Fruit fly (Drosophila melanogaster) whole organism, embryonic: ENCODE results near the gene CG7945.

Source experiments
- Atf6 ChIP-seq: fragments of 200-800 bp; sonication (Bioruptor generic); IDR thresholded peaks from 2 replicates; pipeline ENCODE4 v1.3.6; 2022; ENCODE audit warnings: missing biosample characterization, missing genetic modification characterization
- Bgb ChIP-seq: fragments of 200-800 bp; sonication (Bioruptor generic); IDR thresholded peaks from 2 replicates; pipeline ENCODE4 v1.3.6; 2022; ENCODE audit warnings: missing biosample characterization, missing genetic modification characterization; ENCODE audit not compliant: partially characterized antibody
- CG10209 ChIP-seq: fragments of 200-800 bp; sonication (Bioruptor generic); optimal IDR thresholded peaks from 3 replicates; lab custom pipeline; 2017; ENCODE audit warnings: missing biosample characterization, mild to moderate bottlenecking, missing genetic modification characterization, missing genetic modification reagents
- CG10543 ChIP-seq: fragments of 200-800 bp; sonication (Bioruptor generic); optimal IDR thresholded peaks from 3 replicates; lab custom pipeline; 2017; ENCODE audit warnings: missing biosample characterization, mild to moderate bottlenecking, missing genetic modification characterization, moderate library complexity
- CG10979 ChIP-seq: fragments of 200-800 bp; sonication (Bioruptor generic); optimal IDR thresholded peaks from 2 replicates; lab custom pipeline; 2018; ENCODE audit warnings: missing biosample characterization, mild to moderate bottlenecking, missing genetic modification characterization, moderate library complexity
- CG12155 ChIP-seq: fragments of 200-800 bp; sonication (Bioruptor generic); optimal IDR thresholded peaks from 3 replicates; lab custom pipeline; 2016; ENCODE audit warnings: missing biosample characterization, missing genetic modification characterization
- CG12769 ChIP-seq: fragments of 200-800 bp; sonication (Bioruptor generic); optimal IDR thresholded peaks from 2 replicates; lab custom pipeline; 2019; ENCODE audit warnings: missing biosample characterization, mild to moderate bottlenecking, missing genetic modification characterization, moderate library complexity
- CG32532 ChIP-seq: fragments of 200-800 bp; sonication (Bioruptor generic); IDR thresholded peaks from 2 replicates; pipeline ENCODE4 v1.3.6; 2022; ENCODE audit warnings: missing biosample characterization, missing genetic modification characterization
- CG34422 ChIP-seq: fragments of 200-800 bp; sonication (Bioruptor generic); IDR thresholded peaks from 3 replicates; pipeline ENCODE4 v1.3.6; 2022; ENCODE audit warnings: missing biosample characterization, missing genetic modification characterization
- CG43689 ChIP-seq: fragments of 200-800 bp; sonication (Bioruptor generic); IDR thresholded peaks from 2 replicates; pipeline ENCODE4 v1.3.6; 2022; ENCODE audit warnings: missing biosample characterization, missing genetic modification characterization
- CG4617 ChIP-seq: fragments of 200-800 bp; sonication (Bioruptor generic); optimal IDR thresholded peaks from 3 replicates; lab custom pipeline; 2016; ENCODE audit warnings: missing biosample characterization, missing genetic modification characterization, borderline replicate concordance
- CG6175 ChIP-seq: fragments of 200-800 bp; sonication (Bioruptor generic); IDR thresholded peaks from 3 replicates; pipeline ENCODE4 v1.3.6; 2022; ENCODE audit warnings: missing biosample characterization, missing genetic modification characterization
- CG6272 ChIP-seq: fragments of 200-800 bp; sonication (Bioruptor generic); IDR thresholded peaks from 2 replicates; pipeline ENCODE4 v1.3.6; 2022; ENCODE audit warnings: missing biosample characterization, missing genetic modification characterization
- CG6813 ChIP-seq: fragments of 200-800 bp; sonication (Bioruptor generic); optimal IDR thresholded peaks from 2 replicates; lab custom pipeline; 2017; ENCODE audit warnings: missing biosample characterization, missing genetic modification characterization, mild to moderate bottlenecking, moderate library complexity, missing genetic modification reagents
- CG7271 ChIP-seq: fragments of 200-800 bp; sonication (Bioruptor generic); optimal IDR thresholded peaks from 2 replicates; lab custom pipeline; 2018; ENCODE audit warnings: missing biosample characterization, mild to moderate bottlenecking, missing genetic modification characterization, moderate library complexity
- CG7987 ChIP-seq: fragments of 200-800 bp; sonication (Bioruptor generic); optimal IDR thresholded peaks from 2 replicates; lab custom pipeline; 2018; ENCODE audit warnings: missing biosample characterization, mild to moderate bottlenecking, missing genetic modification characterization, moderate library complexity
- CG9609 ChIP-seq: fragments of 200-800 bp; sonication (Bioruptor generic); optimal IDR thresholded peaks from 3 replicates; lab custom pipeline; 2016; ENCODE audit warnings: missing biosample characterization, missing genetic modification characterization
- CTCF ChIP-seq: fragments of 200-800 bp; sonication (Bioruptor generic); optimal IDR thresholded peaks from 2 replicates; lab custom pipeline; 2017; ENCODE audit warnings: missing biosample characterization, mild to moderate bottlenecking, missing genetic modification characterization, moderate library complexity
- Chrac-16 ChIP-seq: fragments of 200-800 bp; sonication (Bioruptor generic); optimal IDR thresholded peaks from 3 replicates; lab custom pipeline; 2016; ENCODE audit warnings: missing biosample characterization, missing genetic modification characterization
- CrebB ChIP-seq: fragments of 200-800 bp; sonication (Bioruptor generic); optimal IDR thresholded peaks from 3 replicates; lab custom pipeline; 2018; ENCODE audit warnings: missing biosample characterization, mild to moderate bottlenecking, missing genetic modification characterization
- D19B ChIP-seq: fragments of 200-800 bp; sonication (Bioruptor generic); optimal IDR thresholded peaks from 2 replicates; lab custom pipeline; 2017; ENCODE audit warnings: missing biosample characterization, mild to moderate bottlenecking, missing genetic modification characterization
- E2f1 ChIP-seq: fragments of 200-800 bp; sonication (Bioruptor generic); IDR thresholded peaks from 2 replicates; pipeline ENCODE4 v1.3.6; 2022; ENCODE audit warnings: missing biosample characterization, missing genetic modification characterization
- HLH4C ChIP-seq: fragments of 200-800 bp; sonication (Bioruptor generic); IDR thresholded peaks from 3 replicates; pipeline ENCODE4 v1.3.6; 2022; ENCODE audit warnings: missing biosample characterization, missing genetic modification characterization; ENCODE audit not compliant: partially characterized antibody
- Lpt ChIP-seq: fragments of >200 bp; optimal IDR thresholded peaks from 2 replicates; lab custom pipeline; 2018; ENCODE audit warnings: missing biosample characterization, missing genetic modification characterization
- Mad ChIP-seq: fragments of 200-800 bp; sonication (Bioruptor generic); optimal IDR thresholded peaks from 2 replicates; lab custom pipeline; 2016; ENCODE audit warnings: missing biosample characterization, missing genetic modification characterization
- Meics ChIP-seq: fragments of 200-800 bp; sonication (Bioruptor generic); optimal IDR thresholded peaks from 2 replicates; lab custom pipeline; 2017; ENCODE audit warnings: missing biosample characterization, mild to moderate bottlenecking, missing genetic modification characterization
- Mrtf ChIP-seq: fragments of 200-800 bp; sonication (Bioruptor generic); IDR thresholded peaks from 3 replicates; pipeline ENCODE4 v1.3.6; 2022; ENCODE audit warnings: missing biosample characterization, missing genetic modification characterization
- Nf-YC ChIP-seq: fragments of 200-800 bp; optimal IDR thresholded peaks from 3 replicates; lab custom pipeline; 2019; ENCODE audit warnings: missing biosample characterization, mild to moderate bottlenecking, missing genetic modification characterization, moderate library complexity
- Tbp ChIP-seq: fragments of >200 bp; optimal IDR thresholded peaks from 2 replicates; lab custom pipeline; 2018; ENCODE audit warnings: missing biosample characterization, missing genetic modification characterization
- Xbp1 ChIP-seq: fragments of 200-800 bp; sonication (Bioruptor generic); optimal IDR thresholded peaks from 3 replicates; lab custom pipeline; 2016; ENCODE audit warnings: missing biosample characterization, mild to moderate bottlenecking, missing genetic modification characterization
- abd-A ChIP-seq: fragments of 200-800 bp; sonication (Bioruptor generic); optimal IDR thresholded peaks from 3 replicates; lab custom pipeline; 2019; ENCODE audit warnings: missing biosample characterization, mild to moderate bottlenecking, missing genetic modification characterization, moderate library complexity
- al ChIP-seq: fragments of 200-800 bp; sonication (Bioruptor generic); IDR thresholded peaks from 2 replicates; pipeline ENCODE4 v1.3.6; 2022; ENCODE audit warnings: missing biosample characterization, missing genetic modification characterization
- ara ChIP-seq: fragments of 200-800 bp; sonication (Bioruptor generic); IDR thresholded peaks from 2 replicates; pipeline ENCODE4 v1.3.6; 2022; ENCODE audit warnings: missing biosample characterization, missing genetic modification characterization
- ase ChIP-seq: fragments of 200-800 bp; sonication (Bioruptor generic); IDR thresholded peaks from 3 replicates; pipeline ENCODE4 v1.3.6; 2022; ENCODE audit warnings: missing biosample characterization, missing genetic modification characterization
- caup ChIP-seq: fragments of 200-800 bp; sonication (Bioruptor generic); optimal IDR thresholded peaks from 3 replicates; lab custom pipeline; 2017; ENCODE audit warnings: missing biosample characterization, mild to moderate bottlenecking, missing genetic modification characterization, moderate library complexity; ENCODE audit not compliant: severe bottlenecking
- ci ChIP-seq: fragments of 200-800 bp; sonication (Bioruptor generic); IDR thresholded peaks from 3 replicates; pipeline ENCODE4 v1.3.6; 2022; ENCODE audit warnings: missing biosample characterization, missing genetic modification characterization
- crol ChIP-seq: fragments of 200-800 bp; sonication (Bioruptor generic); IDR thresholded peaks from 2 replicates; pipeline ENCODE4 v1.3.6; 2022; ENCODE audit warnings: missing biosample characterization, missing genetic modification characterization
- ftz-f1 ChIP-seq: fragments of 200-800 bp; sonication (Bioruptor generic); optimal IDR thresholded peaks from 2 replicates; lab custom pipeline; 2016; ENCODE audit warnings: missing biosample characterization, missing genetic modification characterization
- mirr ChIP-seq: fragments of 200-800 bp; sonication (Bioruptor generic); optimal IDR thresholded peaks from 3 replicates; lab custom pipeline; 2018; ENCODE audit warnings: missing biosample characterization, mild to moderate bottlenecking, missing genetic modification characterization
- peb ChIP-seq: fragments of 200-800 bp; sonication (Bioruptor generic); IDR thresholded peaks from 2 replicates; pipeline ENCODE4 v1.3.6; 2022; ENCODE audit warnings: missing biosample characterization, missing genetic modification characterization
- pros ChIP-seq: fragments of 200-800 bp; sonication (Bioruptor generic); optimal IDR thresholded peaks from 3 replicates; lab custom pipeline; 2019; ENCODE audit warnings: missing biosample characterization, mild to moderate bottlenecking, missing genetic modification characterization, moderate library complexity
- row ChIP-seq: fragments of 200-800 bp; sonication (Bioruptor generic); IDR thresholded peaks from 3 replicates; pipeline ENCODE4 v1.3.6; 2022; ENCODE audit warnings: missing biosample characterization, missing genetic modification characterization
- sqz ChIP-seq: fragments of 200-800 bp; sonication (Bioruptor generic); optimal IDR thresholded peaks from 3 replicates; lab custom pipeline; 2018; ENCODE audit warnings: missing biosample characterization, mild to moderate bottlenecking, missing genetic modification characterization
- trem ChIP-seq: fragments of 200-800 bp; optimal IDR thresholded peaks from 3 replicates; lab custom pipeline; 2019; ENCODE audit warnings: missing biosample characterization, mild to moderate bottlenecking, missing genetic modification characterization, moderate library complexity
- unc-4 ChIP-seq: fragments of 200-800 bp; sonication (Bioruptor generic); IDR thresholded peaks from 2 replicates; pipeline ENCODE4 v1.3.6; 2022; ENCODE audit warnings: missing biosample characterization, missing genetic modification characterization; ENCODE audit not compliant: partially characterized antibody
- unpg ChIP-seq: fragments of 200-800 bp; sonication (Bioruptor generic); optimal IDR thresholded peaks from 3 replicates; lab custom pipeline; 2018; ENCODE audit warnings: missing biosample characterization, mild to moderate bottlenecking, missing genetic modification characterization, moderate library complexity
- vfl ChIP-seq: fragments of 200-800 bp; sonication (Bioruptor generic); optimal IDR thresholded peaks from 2 replicates; lab custom pipeline; 2016; ENCODE audit warnings: missing biosample characterization, missing genetic modification characterization
- vvl ChIP-seq: fragments of 200-800 bp; sonication (Bioruptor generic); IDR thresholded peaks from 2 replicates; pipeline ENCODE4 v1.3.6; 2022; ENCODE audit warnings: missing biosample characterization, missing genetic modification characterization
- zen2 ChIP-seq: fragments of 200-800 bp; sonication (Bioruptor generic); IDR thresholded peaks from 3 replicates; pipeline ENCODE4 v1.3.6; 2022; ENCODE audit warnings: missing biosample characterization, missing genetic modification characterization; ENCODE audit not compliant: partially characterized antibody

CG7945 gene

dm6 chr3L:15500813-15501645 is 22.9 kb downstream of the CG7945 start, which contains the start of gene CG7272 (continued):
- TF ChIP-seq CG12155 (GFP tag; lab: Kevin White, UChicago): no peak
- TF ChIP-seq ase (GFP tag; lab: Robert Waterston, UW): no peak
- peak; percentile 51 for TF ChIP-seq unc-4 (GFP tag; lab: Robert Waterston, UW)
- no peak for TF ChIP-seq CG6272 (GFP tag; lab: Robert Waterston, UW)
- TF ChIP-seq vfl (GFP tag; lab: Kevin White, UChicago): no peak
- peak; percentile 7 for TF ChIP-seq unpg (GFP tag; lab: Kevin White, UChicago)
- no peak; the same call in 2 of the 3 replicates for TF ChIP-seq zen2 (GFP tag; lab: Robert Waterston, UW)
- TF ChIP-seq Tbp (GFP tag; lab: Kevin White, UChicago): no peak
- TF ChIP-seq Nf-YC (tag; lab: Kevin White, UChicago): peak; percentile 45
- 0 out of 3 replicates have a peak, but pooled peaks have one; percentile 22 for TF ChIP-seq CG6175 (GFP tag; lab: Robert Waterston, UW)
- no peak for TF ChIP-seq peb
- TF ChIP-seq Xbp1 (GFP tag; lab: Kevin White, UChicago): no peak
- no peak for TF ChIP-seq Chrac-16 (GFP tag; lab: Kevin White, UChicago)
- no peak for TF ChIP-seq CG7271
- TF ChIP-seq CG10979 (tag; lab: Kevin White, UChicago): no peak
- TF ChIP-seq CG9609 (GFP tag; lab: Kevin White, UChicago): no peak
- peak; percentile 53 for TF ChIP-seq CrebB
- peak; percentile 50; the same call in 2 of the 3 replicates for TF ChIP-seq HLH4C (GFP tag; lab: Robert Waterston, UW)
- peak; percentile 95 for TF ChIP-seq D19B (GFP tag; lab: Kevin White, UChicago)
- peak; percentile 47 for TF ChIP-seq CG32532 (GFP tag; lab: Robert Waterston, UW)
- peak; percentile 74 for TF ChIP-seq CG12769 (tag; lab: Kevin White, UChicago)
- TF ChIP-seq ftz-f1 (GFP tag; lab: Kevin White, UChicago): peak; percentile 84
- peak; percentile 44 for TF ChIP-seq sqz
- peak; percentile 62; the same call in 1 of the 3 replicates for TF ChIP-seq CG34422 (GFP tag; lab: Robert Waterston, UW)
- TF ChIP-seq Meics: peak; percentile 26
- TF ChIP-seq ara: no peak
- TF ChIP-seq CTCF (GFP tag; lab: Kevin White, UChicago): peak; percentile 23
- peak; percentile 20; the same call in 1 of the 2 replicates for TF ChIP-seq Atf6
- peak; percentile 30; the same call in 1 of the 3 replicates for TF ChIP-seq ci
- peak; percentile 36; the same call in 1 of the 2 replicates for TF ChIP-seq E2f1 (GFP tag; lab: Robert Waterston, UW)
- 0 out of 2 replicates have a peak, but pooled peaks have one; percentile 13 for TF ChIP-seq al (GFP tag; lab: Robert Waterston, UW)
- peak; percentile 23 for TF ChIP-seq pros (GFP tag; lab: Kevin White, UChicago)
- peak; percentile 68; the same call in 1 of the 2 replicates for TF ChIP-seq Bgb (GFP tag; lab: Robert Waterston, UW)
- TF ChIP-seq trem: peak; percentile 97
- no peak for TF ChIP-seq Mad (GFP tag; lab: Kevin White, UChicago)
- TF ChIP-seq CG10543: peak; percentile 82
- TF ChIP-seq caup (GFP tag; lab: Kevin White, UChicago): peak; percentile 38
- TF ChIP-seq vvl (GFP tag; lab: Robert Waterston, UW): peak; percentile 42
- TF ChIP-seq mirr: peak; percentile 65
- no peak for TF ChIP-seq Lpt (GFP tag; lab: Kevin White, UChicago)
- TF ChIP-seq row (GFP tag; lab: Robert Waterston, UW): peak; percentile 52; the same call in 2 of the 3 replicates
- peak; percentile 86 for TF ChIP-seq crol
- TF ChIP-seq CG43689 (GFP tag; lab: Robert Waterston, UW): no peak
- TF ChIP-seq CG4617: no peak
- TF ChIP-seq CG6813 (GFP tag; lab: Kevin White, UChicago): no peak
- peak; percentile 55 for TF ChIP-seq abd-A (tag; lab: Kevin White, UChicago)
- TF ChIP-seq CG7987: peak; percentile 26
- no peak for TF ChIP-seq Mrtf (GFP tag; lab: Robert Waterston, UW)
- no peak for TF ChIP-seq CG10209 (GFP tag; lab: Kevin White, UChicago)
